Fruit fly (Drosophila melanogaster) whole organism: ENCODE data around the gene tefu.

Experiments used
- CG8478 ChIP-seq: fragments of >200 bp; optimal IDR thresholded peaks from 2 replicates; lab custom pipeline; 2018; ENCODE audit warnings: inconsistent platforms
- Dll ChIP-seq: fragments of >200 bp; optimal IDR thresholded peaks from 2 replicates; lab custom pipeline; 2017
- pan ChIP-seq: fragments of >200 bp; optimal IDR thresholded peaks from 2 replicates; lab custom pipeline; 2017
- psq ChIP-seq: fragments of >200 bp; optimal IDR thresholded peaks from 2 replicates; lab custom pipeline; 2017

DNA sequence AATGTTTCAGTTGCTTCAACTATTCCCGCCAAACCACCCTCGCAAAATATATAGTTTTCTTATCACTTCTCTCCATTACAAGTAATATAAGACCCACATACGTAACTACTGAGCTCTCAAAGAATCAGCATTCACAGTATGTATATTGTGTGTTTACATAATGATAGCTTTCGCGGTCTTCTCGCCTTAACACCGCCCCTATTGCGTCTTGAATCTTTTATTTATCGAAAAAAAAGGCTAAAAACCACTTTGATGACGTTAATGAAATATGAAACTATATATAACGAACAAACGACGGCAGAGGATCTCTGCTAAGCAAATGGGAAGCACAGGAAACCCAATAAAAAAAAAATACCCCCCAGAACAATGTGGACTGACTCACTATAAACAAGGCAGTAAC, 44.7 kb downstream of the tefu start:
- no peak for TF ChIP-seq Dll (lab: Kevin White, UChicago)
- no peak for TF ChIP-seq CG8478 (lab: Kevin White, UChicago)
- TF ChIP-seq psq: no peak
- no peak for TF ChIP-seq pan (lab: Kevin White, UChicago)
